Worm (Caenorhabditis elegans) whole organism, L3 larva: ENCODE data around the gene gpa-18.
"Not testable (repeated sequence)": the region's sequence is repeated elsewhere in the genome, so short reads cannot be mapped to it uniquely, and the experiment has no call there.

ENCODE experiments used
- R02D3.7 ChIP-seq: fragments of 150-350 bp; optimal IDR thresholded peaks from 2 replicates; lab custom pipeline; 2014; ENCODE audit warnings: missing biosample characterization, missing genetic modification characterization
- aly-2 ChIP-seq: fragments of 150-350 bp; optimal IDR thresholded peaks from 2 replicates; lab custom pipeline; 2014; ENCODE audit warnings: missing biosample characterization, missing genetic modification characterization
- ama-1 ChIP-seq: fragments of 150-350 bp; optimal IDR thresholded peaks from 2 replicates; lab custom pipeline; 2018
- ceh-28 ChIP-seq: fragments of 150-350 bp; optimal IDR thresholded peaks from 2 replicates; lab custom pipeline; 2014; ENCODE audit warnings: missing biosample characterization, missing genetic modification reagents, missing genetic modification characterization
- ceh-82 ChIP-seq: fragments of 150-350 bp; optimal IDR thresholded peaks from 2 replicates; lab custom pipeline; 2014; ENCODE audit warnings: missing biosample characterization, missing genetic modification characterization
- ceh-9 ChIP-seq: sonication (generic microtip); optimal IDR thresholded peaks from 2 replicates; lab custom pipeline; 2018; ENCODE audit warnings: missing biosample characterization, missing genetic modification characterization
- daf-12 ChIP-seq: fragments of 150-350 bp; optimal IDR thresholded peaks from 2 replicates; lab custom pipeline; 2014; ENCODE audit warnings: missing biosample characterization, missing genetic modification reagents, missing genetic modification characterization
- egl-27 ChIP-seq: sonication (generic microtip); optimal IDR thresholded peaks from 4 replicates; lab custom pipeline; 2017; ENCODE audit warnings: missing biosample characterization, missing genetic modification reagents, missing genetic modification characterization
- egl-5 ChIP-seq: fragments of 150-350 bp; optimal IDR thresholded peaks from 2 replicates; lab custom pipeline; 2017; ENCODE audit warnings: missing biosample characterization, missing genetic modification reagents, missing genetic modification characterization, inconsistent platforms
- elt-1 ChIP-seq: fragments of 150-350 bp; optimal IDR thresholded peaks from 2 replicates; lab custom pipeline; 2014; ENCODE audit warnings: missing biosample characterization, missing genetic modification characterization
- elt-2 ChIP-seq: sonication (generic microtip); optimal IDR thresholded peaks from 2 replicates; lab custom pipeline; 2016; ENCODE audit warnings: missing genetic modification reagents, mild to moderate bottlenecking, missing genetic modification characterization, missing compliant biosample characterization
- elt-3 ChIP-seq, 3 experiments: fragments of 150-350 bp in 1 of 3; sonication (generic microtip) in 2 of 3; optimal IDR thresholded peaks; 2 replicates in 2 of 3; 4 replicates in 1 of 3; lab custom pipeline; 2014 to 2017; ENCODE audit warnings: missing biosample characterization in 3 of 3, missing genetic modification characterization in 3 of 3
- eor-1 ChIP-seq, 2 experiments: fragments of 150-350 bp; optimal IDR thresholded peaks; 2 replicates each; lab custom pipeline; 2014 to 2018; ENCODE audit warnings: missing biosample characterization in 2 of 2, missing genetic modification characterization in 2 of 2
- fkh-10 ChIP-seq: sonication (generic microtip); optimal IDR thresholded peaks from 2 replicates; lab custom pipeline; 2017; ENCODE audit warnings: missing biosample characterization, missing genetic modification reagents, missing genetic modification characterization
- fkh-2 ChIP-seq: fragments of 150-350 bp; optimal IDR thresholded peaks from 2 replicates; lab custom pipeline; 2014; ENCODE audit warnings: missing biosample characterization, missing genetic modification reagents, missing genetic modification characterization
- fos-1 ChIP-seq: fragments of 150-350 bp; optimal IDR thresholded peaks from 2 replicates; lab custom pipeline; 2014; ENCODE audit warnings: missing biosample characterization, missing genetic modification characterization
- hmg-11 ChIP-seq: sonication (generic microtip); optimal IDR thresholded peaks from 2 replicates; lab custom pipeline; 2016; ENCODE audit warnings: missing genetic modification characterization, missing compliant biosample characterization
- lin-15B ChIP-seq: fragments of 150-350 bp; optimal IDR thresholded peaks from 2 replicates; lab custom pipeline; 2014; ENCODE audit warnings: missing biosample characterization, missing genetic modification characterization
- lin-39 ChIP-seq: fragments of 150-350 bp; optimal IDR thresholded peaks from 2 replicates; lab custom pipeline; 2018; ENCODE audit warnings: missing biosample characterization, missing genetic modification reagents, missing genetic modification characterization
- mml-1 ChIP-seq: fragments of 150-350 bp; sonication (generic microtip); optimal IDR thresholded peaks from 3 replicates; lab custom pipeline; 2014; ENCODE audit warnings: missing biosample characterization, missing genetic modification characterization
- nhr-11 ChIP-seq: fragments of 150-350 bp; optimal IDR thresholded peaks from 2 replicates; lab custom pipeline; 2014; ENCODE audit warnings: missing biosample characterization, missing genetic modification characterization
- nhr-12 ChIP-seq: fragments of 150-350 bp; optimal IDR thresholded peaks from 2 replicates; lab custom pipeline; 2014; ENCODE audit warnings: missing biosample characterization, missing genetic modification characterization
- nhr-23 ChIP-seq: fragments of 150-350 bp; optimal IDR thresholded peaks from 2 replicates; lab custom pipeline; 2014; ENCODE audit warnings: missing biosample characterization, missing genetic modification reagents, missing genetic modification characterization
- nhr-25 ChIP-seq: sonication (generic microtip); optimal IDR thresholded peaks from 2 replicates; lab custom pipeline; 2017; ENCODE audit warnings: missing biosample characterization, missing genetic modification characterization
- nhr-28 ChIP-seq: fragments of 150-350 bp; optimal IDR thresholded peaks from 2 replicates; lab custom pipeline; 2014; ENCODE audit warnings: missing biosample characterization, missing genetic modification characterization
- nhr-43 ChIP-seq: sonication (generic microtip); optimal IDR thresholded peaks from 2 replicates; lab custom pipeline; 2016; ENCODE audit warnings: mild to moderate bottlenecking, missing genetic modification characterization, missing compliant biosample characterization; ENCODE audit not compliant: poor library complexity, severe bottlenecking
- nhr-67 ChIP-seq: fragments of 150-350 bp; optimal IDR thresholded peaks from 2 replicates; lab custom pipeline; 2014; ENCODE audit warnings: missing biosample characterization, missing genetic modification characterization
- nhr-76 ChIP-seq: fragments of 150-350 bp; sonication (generic microtip); optimal IDR thresholded peaks from 5 replicates; lab custom pipeline; 2014; ENCODE audit warnings: missing biosample characterization, missing genetic modification characterization
- nhr-77 ChIP-seq: fragments of 150-350 bp; optimal IDR thresholded peaks from 2 replicates; lab custom pipeline; 2014; ENCODE audit warnings: missing biosample characterization, missing genetic modification characterization
- pha-4 ChIP-seq: fragments of 150-350 bp; optimal IDR thresholded peaks from 2 replicates; lab custom pipeline; 2014; ENCODE audit warnings: missing biosample characterization, missing genetic modification reagents, missing genetic modification characterization
- pqm-1 ChIP-seq: fragments of 150-350 bp; optimal IDR thresholded peaks from 2 replicates; lab custom pipeline; 2017; ENCODE audit warnings: missing biosample characterization, missing genetic modification characterization, inconsistent platforms
- sea-2 ChIP-seq: fragments of 150-350 bp; sonication (generic microtip); optimal IDR thresholded peaks from 4 replicates; lab custom pipeline; 2014; ENCODE audit warnings: missing biosample characterization, missing genetic modification reagents, missing genetic modification characterization
- snpc-4 ChIP-seq: fragments of 150-350 bp; optimal IDR thresholded peaks from 2 replicates; lab custom pipeline; 2014; ENCODE audit warnings: missing biosample characterization, missing genetic modification characterization
- tbx-2 ChIP-seq: sonication (generic microtip); optimal IDR thresholded peaks from 2 replicates; lab custom pipeline; 2016; ENCODE audit warnings: mild to moderate bottlenecking, missing genetic modification characterization, missing compliant biosample characterization
- unc-39 ChIP-seq: sonication (generic microtip); optimal IDR thresholded peaks from 4 replicates; lab custom pipeline; 2017; ENCODE audit warnings: missing biosample characterization, missing genetic modification characterization
- ztf-11 ChIP-seq: fragments of 150-350 bp; optimal IDR thresholded peaks from 2 replicates; lab custom pipeline; 2014; ENCODE audit warnings: missing biosample characterization, missing genetic modification characterization
- ztf-4 ChIP-seq: fragments of 150-350 bp; optimal IDR thresholded peaks from 2 replicates; lab custom pipeline; 2014; ENCODE audit warnings: missing biosample characterization, missing genetic modification characterization

gpa-18 gene

ce11 chrIV:5221721-5222120 is 26.3 kb upstream of the gpa-18 start:
- TF ChIP-seq lin-39 (tag; lab: Kevin White, UChicago) (no peak), nhr-23 (no peak), elt-1 (tag; lab: Kevin White, UChicago) (no peak), ztf-11 (no peak), nhr-12 (tag; lab: Kevin White, UChicago) (no peak), ceh-82 (tag; lab: Kevin White, UChicago) (no peak), elt-2 (no peak), ztf-4 (no peak), fos-1 (tag; lab: Kevin White, UChicago) (no peak), nhr-77 (tag; lab: Kevin White, UChicago) (no peak), nhr-76 (no peak), ama-1 (lab: Kevin White, UChicago) (no peak)

- not testable (repeated sequence) for TF ChIP-seq lin-15B (tag; lab: Kevin White, UChicago); pqm-1 (tag; lab: Kevin White, UChicago); ama-1 (lab: Kevin White, UChicago)
These were observed 23.1 kb upstream of the gpa-18 start, which contains the start of gene nsph-4.2 for ce11 chrIV:5218496-5218895. Gene nsph-4.2 (plus strand): TSS chrIV:5218796.

ce11 chrIV:5216349-5216748 is 20.9 kb upstream of the gpa-18 start:
- TF ChIP-seq eor-1 (tag; optimal IDR thresholded peaks at IDR 0.05; lab: Kevin White, UChicago): no peak
- TF ChIP-seq nhr-23: peak; percentile 82
- peak; percentile 66 for TF ChIP-seq nhr-25 (tag; lab: Kevin White, UChicago)

ce11 chrIV:5215092-5215491 is 19.7 kb upstream of the gpa-18 start, which contains the start of gene Y59E9AL.4:
Gene Y59E9AL.4 (minus strand): TSS chrIV:5215192.
- TF ChIP-seq ama-1 (lab: Kevin White, UChicago): no peak
- no peak for TF ChIP-seq fos-1 (tag; lab: Kevin White, UChicago)
- no peak for TF ChIP-seq nhr-23
- TF ChIP-seq R02D3.7 (tag; lab: Kevin White, UChicago): no peak
- no peak for TF ChIP-seq unc-39 (tag; lab: Kevin White, UChicago)
- no peak for TF ChIP-seq pqm-1 (tag; lab: Kevin White, UChicago)
- no peak for TF ChIP-seq snpc-4 (tag; lab: Kevin White, UChicago)
- no peak for TF ChIP-seq ceh-9 (tag; lab: Kevin White, UChicago)
- no peak for TF ChIP-seq mml-1 (tag; lab: Kevin White, UChicago)
- TF ChIP-seq fkh-2 (tag; lab: Kevin White, UChicago): no peak
- TF ChIP-seq nhr-28: no peak
- TF ChIP-seq lin-39 (tag; lab: Kevin White, UChicago): no peak
- TF ChIP-seq nhr-11 (tag; lab: Kevin White, UChicago): no peak
- no peak for TF ChIP-seq nhr-12 (tag; lab: Kevin White, UChicago)
- TF ChIP-seq sea-2 (GFP tag; lab: Kevin White, UChicago): no peak
- no peak for TF ChIP-seq tbx-2 (tag; lab: Kevin White, UChicago)
- no peak for TF ChIP-seq aly-2 (tag; lab: Kevin White, UChicago)

- TF ChIP-seq egl-27 (tag; lab: Kevin White, UChicago): no peak
- TF ChIP-seq ceh-82 (tag; lab: Kevin White, UChicago): no peak
- no peak for TF ChIP-seq fkh-10 (GFP tag; lab: Kevin White, UChicago)
- no peak for TF ChIP-seq egl-5
- no peak for TF ChIP-seq snpc-4 (tag; lab: Kevin White, UChicago)
- TF ChIP-seq elt-3 (tag; optimal IDR thresholded peaks at IDR 0.05; lab: Kevin White, UChicago): no peak
- TF ChIP-seq nhr-23: no peak
- TF ChIP-seq ama-1 (lab: Kevin White, UChicago): no peak
- TF ChIP-seq fkh-2 (tag; lab: Kevin White, UChicago): no peak
- no peak for TF ChIP-seq unc-39 (tag; lab: Kevin White, UChicago)
- no peak for TF ChIP-seq nhr-28
- no peak for TF ChIP-seq hmg-11
- no peak for TF ChIP-seq daf-12 (tag; lab: Kevin White, UChicago)
- TF ChIP-seq ceh-28 (tag; lab: Kevin White, UChicago): no peak
- no peak for TF ChIP-seq pha-4 (tag; lab: Kevin White, UChicago)
- TF ChIP-seq nhr-43 (tag; lab: Kevin White, UChicago): no peak
- no peak for TF ChIP-seq nhr-67 (tag; lab: Kevin White, UChicago)
- TF ChIP-seq pqm-1 (tag; lab: Kevin White, UChicago): no peak
- TF ChIP-seq ztf-4: no peak
These were observed 15.2 kb upstream of the gpa-18 start for ce11 chrIV:5210606-5211005.
